Worm (Caenorhabditis elegans): ENCODE measurements around the gene wago-10.

ce11 chrV:361291-361690, 18.1 kb downstream of the wago-10 start:
- no peak for TF ChIP-seq nhr-11 (tag; optimal IDR thresholded peaks at IDR 0.05)
- no peak for TF ChIP-seq jun-1 (tag; optimal IDR thresholded peaks at IDR 0.05)
- no peak for TF ChIP-seq elt-3 (tag; optimal IDR thresholded peaks at IDR 0.05)
- TF ChIP-seq pqm-1 (tag; optimal IDR thresholded peaks at IDR 0.05) = no peak
- TF ChIP-seq alr-1 (tag; optimal IDR thresholded peaks at IDR 0.05; ENCODE audit: borderline replicate concordance) = no peak
- TF ChIP-seq nhr-90 (tag; optimal IDR thresholded peaks at IDR 0.05; ENCODE audit: poor library complexity) = no peak
- TF ChIP-seq aha-1 (tag; optimal IDR thresholded peaks at IDR 0.05) = no peak
- TF ChIP-seq unc-62 (GFP tag; optimal IDR thresholded peaks at IDR 0.05) = no peak
- no peak for TF ChIP-seq zip-4 (GFP tag; optimal IDR thresholded peaks at IDR 0.05)
- TF ChIP-seq nhr-12 (tag; optimal IDR thresholded peaks at IDR 0.05) = no peak
- TF ChIP-seq fkh-10 (GFP tag; optimal IDR thresholded peaks at IDR 0.05) = no peak
- TF ChIP-seq ama-1 (optimal IDR thresholded peaks at IDR 0.05) = no peak
